Fruit fly (Drosophila melanogaster): ENCODE data around the gene CG17224.

CG17224 gene

DNA sequence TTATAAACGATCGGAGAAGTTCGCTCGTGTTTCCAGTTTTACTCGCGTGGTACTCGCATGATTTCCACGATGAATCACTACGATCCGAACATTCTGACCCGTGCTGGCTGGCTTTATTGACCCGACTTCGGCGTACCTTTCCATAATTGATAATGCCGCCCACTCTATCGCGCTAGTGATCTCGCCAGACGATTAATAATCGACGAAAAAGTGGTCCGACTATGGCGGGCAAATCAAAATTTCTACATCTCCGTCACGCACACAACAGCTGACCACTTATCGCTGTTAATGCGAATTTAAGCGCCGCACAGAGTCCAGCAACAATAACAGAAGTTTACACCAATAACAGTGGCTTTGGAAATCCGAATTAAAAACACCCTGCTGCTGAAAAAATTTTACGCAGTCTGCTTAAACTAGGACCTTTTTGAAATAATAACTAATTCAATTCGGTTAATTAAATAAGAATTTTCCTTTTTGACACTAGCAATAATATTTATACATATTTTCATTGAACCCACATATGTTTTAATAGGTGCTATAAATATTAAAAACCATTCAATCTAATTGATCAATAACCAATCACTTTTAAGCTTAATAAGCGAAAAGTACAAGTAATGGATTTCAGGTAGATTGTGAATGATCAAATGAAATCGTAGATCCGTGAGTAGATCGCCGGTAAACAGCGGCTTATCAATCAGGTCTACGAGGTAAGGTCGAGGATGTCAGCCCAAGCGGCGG, 37.8 kb upstream of the CG17224 start:
- TF ChIP-seq Lpt (GFP tag; optimal IDR thresholded peaks at IDR 0.05), result peak; percentile 11
- TF ChIP-seq CG6276 (GFP tag; optimal IDR thresholded peaks at IDR 0.05), result peak; percentile 64
- no peak for TF ChIP-seq Eip93F (GFP tag; optimal IDR thresholded peaks at IDR 0.05)
- TF ChIP-seq CG31627 (GFP tag; optimal IDR thresholded peaks at IDR 0.05), result peak; percentile 59
- peak; percentile 52 for TF ChIP-seq CG10631 (GFP tag; optimal IDR thresholded peaks at IDR 0.05)
- no peak for TF ChIP-seq Gug (GFP tag; IDR thresholded peaks at IDR 0.05)
- TF ChIP-seq dac (GFP tag; optimal IDR thresholded peaks at IDR 0.05), result no peak
- peak; percentile 79 for TF ChIP-seq CG32006 (GFP tag; optimal IDR thresholded peaks at IDR 0.05)
- peak; percentile 69 for TF ChIP-seq topi (GFP tag; optimal IDR thresholded peaks at IDR 0.05)
- TF ChIP-seq esn (GFP tag; optimal IDR thresholded peaks at IDR 0.05), result peak; percentile 81
- TF ChIP-seq vri (GFP tag; optimal IDR thresholded peaks at IDR 0.05), result peak; percentile 46
- TF ChIP-seq CG6163 (GFP tag; IDR thresholded peaks at IDR 0.05), result no peak
- peak; percentile 73 for TF ChIP-seq Hr4 (GFP tag; optimal IDR thresholded peaks at IDR 0.05)
- peak; percentile 17 for TF ChIP-seq CG6854 (GFP tag; optimal IDR thresholded peaks at IDR 0.05)
- TF ChIP-seq CG4318 (GFP tag; optimal IDR thresholded peaks at IDR 0.05), result peak; percentile 36
- TF ChIP-seq CG11902 (GFP tag; optimal IDR thresholded peaks at IDR 0.05), result peak; percentile 46
- TF ChIP-seq CG34406 (GFP tag; optimal IDR thresholded peaks at IDR 0.05), result peak; percentile 45
- peak; percentile 48 for TF ChIP-seq Sox102F (GFP tag; optimal IDR thresholded peaks at IDR 0.05)
- no peak for TF ChIP-seq Hr38 (GFP tag; optimal IDR thresholded peaks at IDR 0.05)
- TF ChIP-seq Blimp-1 (GFP tag; optimal IDR thresholded peaks at IDR 0.05), result no peak
- TF ChIP-seq CG6808 (GFP tag; optimal IDR thresholded peaks at IDR 0.05), result peak; percentile 53
- no peak for TF ChIP-seq eg (GFP tag; IDR thresholded peaks at IDR 0.05)
- peak; percentile 58 for TF ChIP-seq achi (GFP tag; optimal IDR thresholded peaks at IDR 0.05)
- TF ChIP-seq Met (GFP tag; optimal IDR thresholded peaks at IDR 0.05), result peak; percentile 75
- peak; percentile 46 for TF ChIP-seq Sox14 (GFP tag; optimal IDR thresholded peaks at IDR 0.05)
- TF ChIP-seq CG10669 (GFP tag; optimal IDR thresholded peaks at IDR 0.05), result peak; percentile 50
- TF ChIP-seq fkh (GFP tag; optimal IDR thresholded peaks at IDR 0.05), result no peak
- TF ChIP-seq CG16779 (tag; optimal IDR thresholded peaks at IDR 0.05), result no peak
- no peak for TF ChIP-seq CG9139 (GFP tag; optimal IDR thresholded peaks at IDR 0.05)
- TF ChIP-seq Ets21C (GFP tag; optimal IDR thresholded peaks at IDR 0.05), result peak; percentile 56
- TF ChIP-seq Smox (GFP tag; optimal IDR thresholded peaks at IDR 0.05), result peak; percentile 63
- peak; percentile 63 for TF ChIP-seq spab (GFP tag; optimal IDR thresholded peaks at IDR 0.05)
- TF ChIP-seq CG8632 (GFP tag; optimal IDR thresholded peaks at IDR 0.05), result peak; percentile 67
- peak; percentile 94 for TF ChIP-seq Eip78C (GFP tag)
- TF ChIP-seq CG11294 (GFP tag; IDR thresholded peaks at IDR 0.05), result no peak
- no peak for TF ChIP-seq CG3032 (tag; optimal IDR thresholded peaks at IDR 0.05)
- no peak for TF ChIP-seq CG8319 (GFP tag; optimal IDR thresholded peaks at IDR 0.05)
- TF ChIP-seq svp (GFP tag), result peak; percentile 98
- peak; percentile 65 for TF ChIP-seq acj6 (GFP tag; optimal IDR thresholded peaks at IDR 0.05)
- peak; percentile 54 for TF ChIP-seq CG6792 (GFP tag; optimal IDR thresholded peaks at IDR 0.05)
- TF ChIP-seq CG8119 (GFP tag; IDR thresholded peaks at IDR 0.05), result 0 out of 3 replicates have a peak, but pooled peaks have one; percentile 22
- peak; percentile 16 for TF ChIP-seq Ets96B (tag; optimal IDR thresholded peaks at IDR 0.05)
- peak in 1 of 2 experiments; percentile 73 for TF ChIP-seq salr (GFP tag; optimal IDR thresholded peaks at IDR 0.05)
- TF ChIP-seq Eip75B (GFP tag; optimal IDR thresholded peaks at IDR 0.05), result peak; percentile 60
- peak; percentile 15 for TF ChIP-seq CG7368 (GFP tag; optimal IDR thresholded peaks at IDR 0.05)
- TF ChIP-seq lz (GFP tag; optimal IDR thresholded peaks at IDR 0.05), result peak; percentile 71
- peak in 1 of 2 experiments; percentile 55 for TF ChIP-seq ss (GFP tag; optimal IDR thresholded peaks at IDR 0.05)
- no peak for TF ChIP-seq fd85E (GFP tag; optimal IDR thresholded peaks at IDR 0.05)
- TF ChIP-seq pdm3 (GFP tag; optimal IDR thresholded peaks at IDR 0.05), result peak; percentile 68
- no peak for TF ChIP-seq CG15336 (GFP tag; IDR thresholded peaks at IDR 0.05)
- TF ChIP-seq dsx (GFP tag; optimal IDR thresholded peaks at IDR 0.05; ENCODE audit: poor library complexity, severe bottlenecking), result no peak

Data from whole organism, prepupa.